Worm (Caenorhabditis elegans): ENCODE measurements around the gene F58A3.4.

F58A3.4 gene

DNA sequence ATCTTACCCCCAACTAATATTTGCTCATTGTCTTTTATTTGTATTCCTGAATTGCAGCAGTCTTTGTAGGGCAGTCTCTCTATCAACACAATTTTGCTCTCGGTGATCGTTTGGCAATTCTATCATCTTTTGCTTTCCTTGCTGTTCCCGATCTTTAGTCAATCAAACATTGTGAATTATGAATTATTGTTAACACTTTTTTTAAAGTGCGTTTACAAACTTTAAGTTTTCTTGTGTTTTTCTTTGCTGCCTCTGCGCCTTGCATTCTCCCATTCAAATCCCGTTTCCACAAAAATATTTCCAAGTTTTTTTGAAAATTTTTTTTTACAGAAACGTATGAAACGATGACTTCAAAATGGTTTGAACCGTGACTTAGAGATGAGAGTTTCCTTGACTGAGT is 28.4 kb downstream of the F58A3.4 start, which contains the start of gene ver-4:
Gene ver-4, plus strand, starts transcription at position 301 of the 400 bp plus-strand sequence.
- TF ChIP-seq aha-1 (tag), result peak; percentile 34
- no peak for TF ChIP-seq nhr-25 (tag; optimal IDR thresholded peaks at IDR 0.05; ENCODE audit: borderline replicate concordance, insufficient read depth)

DNA sequence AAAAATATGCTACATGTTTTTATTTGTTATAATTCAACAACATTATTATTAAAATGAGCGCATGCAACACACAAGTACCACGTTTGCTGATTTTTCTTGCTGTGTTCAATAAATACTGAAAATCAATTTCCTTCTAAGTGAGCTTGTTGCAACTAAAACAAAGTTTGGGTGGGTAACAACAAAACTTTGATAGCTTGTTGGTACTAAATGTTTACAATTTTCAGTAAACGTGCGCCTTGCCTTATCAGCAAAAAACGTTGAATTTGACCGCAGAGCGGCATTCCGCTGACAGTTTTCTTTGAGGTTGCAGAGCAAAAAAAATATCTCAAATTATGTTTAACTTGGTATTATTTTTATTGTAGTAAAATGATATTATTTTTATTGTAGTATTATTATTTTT is 29.1 kb downstream of the F58A3.4 start:
- TF ChIP-seq aha-1 (tag), result peak; percentile 62
- TF ChIP-seq F10B5.3 (tag; optimal IDR thresholded peaks at IDR 0.05), result no peak
- peak in 1 of 2 experiments; percentile 25 for TF ChIP-seq daf-16 (GFP tag; optimal IDR thresholded peaks at IDR 0.05)
- peak; percentile 87 for TF ChIP-seq daf-16 (tag; optimal IDR thresholded peaks at IDR 0.05)
- no peak for TF ChIP-seq hmg-1.1 (GFP tag; IDR thresholded peaks at IDR 0.05)
- TF ChIP-seq dmd-6 (GFP tag; IDR thresholded peaks at IDR 0.05), result peak; percentile 43

DNA sequence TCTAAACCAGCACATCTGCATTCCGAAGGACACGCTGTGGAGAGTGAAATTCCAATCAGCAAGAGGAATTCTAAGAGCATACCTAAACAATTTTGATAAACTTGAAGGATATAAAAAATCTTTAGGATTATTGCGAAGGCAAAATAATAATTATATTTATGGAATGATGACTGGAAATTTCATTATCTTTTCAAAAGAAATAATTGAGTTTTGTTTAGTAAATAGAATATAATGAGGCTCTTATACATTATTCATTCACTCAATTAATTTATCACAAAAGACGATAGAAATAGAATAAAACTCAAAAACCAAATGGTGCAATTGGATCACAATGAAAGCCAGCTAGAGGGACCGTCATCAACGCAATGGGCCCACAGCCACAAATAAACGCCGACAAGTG is 31.3 kb downstream of the F58A3.4 start, which contains the start of gene pxn-2:
Gene pxn-2, minus strand, starts transcription at position 101 of the 400 bp plus-strand sequence.
- peak in 1 of 2 experiments; percentile 16 for TF ChIP-seq unc-62 (GFP tag; optimal IDR thresholded peaks at IDR 0.05 in 1 of 2)
- TF ChIP-seq unc-62 (tag; optimal IDR thresholded peaks at IDR 0.05), result no peak
- no peak for TF ChIP-seq ceh-62 (tag; optimal IDR thresholded peaks at IDR 0.05)

DNA sequence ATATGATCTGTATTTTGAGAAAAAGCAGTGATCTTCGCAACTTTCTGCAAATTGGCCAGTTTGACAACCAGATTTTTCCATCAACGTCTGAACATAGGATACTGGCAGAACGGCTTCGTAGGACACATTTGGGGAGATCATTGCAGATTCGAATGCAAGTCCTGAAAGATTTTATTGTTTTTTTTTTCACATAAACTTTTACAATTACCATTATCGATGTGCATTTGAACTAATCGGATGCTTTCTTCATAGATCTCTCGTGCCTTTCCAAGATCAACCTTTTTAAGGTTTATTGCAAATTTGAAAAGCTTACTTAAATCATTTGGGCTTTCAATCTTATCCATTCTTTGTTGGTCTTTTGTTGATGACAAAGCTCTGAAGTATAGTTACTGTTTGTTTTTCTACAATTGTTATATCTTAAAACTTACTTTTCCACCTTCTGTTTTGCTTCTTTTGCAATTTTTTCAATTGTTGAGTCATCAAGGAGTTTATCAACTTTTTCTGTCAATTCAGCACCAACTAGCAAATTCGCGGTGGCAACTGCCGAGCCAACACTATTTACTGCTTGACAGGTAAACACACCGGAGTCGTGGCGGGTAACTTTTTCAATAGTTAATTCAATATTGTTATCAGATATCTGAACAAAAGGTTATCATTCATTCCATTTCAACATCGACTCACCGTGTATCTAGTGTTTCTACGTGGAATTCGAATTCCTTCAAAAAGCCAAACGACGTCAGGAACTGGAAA is 33.8 kb downstream of the F58A3.4 start:
- TF ChIP-seq zag-1 (tag; optimal IDR thresholded peaks at IDR 0.05) (no peak), ceh-20 (GFP tag; IDR thresholded peaks at IDR 0.05) (no peak), daf-16 (GFP tag; optimal IDR thresholded peaks at IDR 0.05) (no peak), daf-16 (tag; optimal IDR thresholded peaks at IDR 0.05) (peak; percentile 93)

DNA sequence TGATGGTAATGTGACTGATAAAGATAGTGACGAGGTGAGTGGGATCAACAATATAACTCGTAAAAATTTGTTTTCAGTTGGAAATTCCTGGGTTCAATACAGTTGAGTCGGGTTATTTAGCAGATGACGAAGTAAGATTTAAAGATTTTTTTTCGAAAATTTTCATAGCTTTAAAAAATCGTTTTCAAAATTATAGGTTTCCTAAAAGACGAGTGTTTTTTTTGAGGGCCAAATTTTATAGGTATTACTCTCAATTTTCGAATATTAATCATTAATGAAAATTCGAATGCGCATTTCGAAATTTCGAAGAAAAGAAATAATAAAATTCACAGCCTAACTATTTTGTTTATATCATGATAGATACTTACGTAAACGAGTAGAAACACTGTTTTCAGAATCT is 39.3 kb downstream of the F58A3.4 start:
- TF ChIP-seq zfp-2 (tag; optimal IDR thresholded peaks at IDR 0.05) (no peak), aha-1 (tag) (peak; percentile 71), unc-62 (GFP tag; optimal IDR thresholded peaks at IDR 0.05 in 1 of 2) (peak in 1 of 2 experiments; percentile 85), unc-62 (tag; optimal IDR thresholded peaks at IDR 0.05) (no peak), dpl-1 (GFP tag; optimal IDR thresholded peaks at IDR 0.05) (no peak)

DNA sequence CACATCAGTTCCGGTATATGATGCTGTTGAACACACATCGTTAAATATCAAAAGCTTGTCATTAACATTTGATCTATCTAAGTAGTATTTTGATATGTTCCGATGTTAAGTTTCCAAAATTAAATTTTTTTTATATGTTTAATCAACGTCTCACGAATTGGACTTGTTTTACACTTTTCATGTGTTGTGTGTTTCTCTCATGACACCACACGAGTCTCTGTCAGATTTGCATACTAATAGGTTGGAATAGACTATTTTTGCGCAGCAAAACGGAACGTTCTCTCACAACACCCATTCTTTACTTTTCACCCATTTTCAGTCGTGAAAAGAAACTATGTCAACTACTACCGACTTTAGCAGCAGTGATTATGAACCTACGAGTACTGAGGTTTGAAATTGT is 39.8 kb downstream of the F58A3.4 start, which contains the start of gene K09C8.8:
Gene K09C8.8, plus strand, starts transcription at position 301 of the 400 bp plus-strand sequence.
- TF ChIP-seq pqm-1 (tag; optimal IDR thresholded peaks at IDR 0.05), result no peak
- no peak for TF ChIP-seq saeg-2 (GFP tag; IDR thresholded peaks at IDR 0.05)

DNA sequence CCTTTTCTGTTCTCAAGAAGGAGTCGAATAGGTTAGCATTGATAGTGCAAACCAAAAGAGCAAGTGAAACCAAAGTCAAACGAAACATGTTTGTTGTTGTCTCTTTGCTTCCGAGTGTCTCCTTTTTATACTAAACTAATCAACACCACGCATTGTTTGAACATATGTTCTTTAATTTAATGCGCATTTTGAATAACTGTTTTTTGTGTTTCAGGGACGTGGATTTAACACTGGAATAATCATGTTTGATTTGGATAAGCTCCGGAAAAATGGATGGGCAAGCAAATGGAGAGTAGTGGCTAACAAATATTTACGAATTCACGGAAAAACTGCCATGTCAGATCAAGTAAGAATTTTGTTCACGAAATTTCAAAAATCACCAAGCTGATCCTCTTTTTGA is 42.8 kb downstream of the F58A3.4 start, which contains the start of gene K09C8.9:
Gene K09C8.9, minus strand, starts transcription at position 101 of the 400 bp plus-strand sequence.
- no peak for TF ChIP-seq Y105C5A.15 (GFP tag; IDR thresholded peaks at IDR 0.05)
- TF ChIP-seq Y48G9A.11 (GFP tag; IDR thresholded peaks at IDR 0.05), result no peak
- no peak for TF ChIP-seq dmd-6 (GFP tag; IDR thresholded peaks at IDR 0.05)
- no peak for TF ChIP-seq dmd-9 (GFP tag; IDR thresholded peaks at IDR 0.05)
- TF ChIP-seq ctbp-1 (GFP tag; IDR thresholded peaks at IDR 0.05), result no peak
- no peak for TF ChIP-seq duxl-1 (tag; optimal IDR thresholded peaks at IDR 0.05; ENCODE audit: poor library complexity)
- no peak for TF ChIP-seq nhr-6 (tag; optimal IDR thresholded peaks at IDR 0.05)
- no peak for TF ChIP-seq nhr-102 (tag; optimal IDR thresholded peaks at IDR 0.05)

DNA sequence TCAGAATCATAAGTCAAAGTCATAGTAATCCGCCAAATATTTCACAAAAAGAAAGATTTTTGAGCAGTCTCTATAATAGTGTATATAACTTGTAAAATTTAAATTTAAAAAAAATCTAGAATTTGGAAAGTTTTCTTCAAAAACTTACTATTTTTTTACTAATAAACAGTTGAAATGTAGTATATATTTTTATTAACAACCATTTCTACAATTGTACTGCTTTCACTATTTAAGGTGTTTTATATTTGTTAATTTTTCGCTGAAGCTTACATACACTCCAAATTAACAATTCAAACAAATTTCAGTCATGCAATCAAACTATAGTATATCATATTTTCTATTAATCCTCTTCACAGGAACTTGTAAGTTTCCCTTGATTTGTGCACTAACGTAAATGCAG is 44.2 kb downstream of the F58A3.4 start, which contains the start of gene lge-1:
Gene lge-1, plus strand, starts transcription at position 301 of the 400 bp plus-strand sequence.
- TF ChIP-seq nhr-10 (tag; optimal IDR thresholded peaks at IDR 0.05), result no peak
- TF ChIP-seq Y75B8A.6 (GFP tag; IDR thresholded peaks at IDR 0.05), result no peak
- TF ChIP-seq saeg-2 (GFP tag; IDR thresholded peaks at IDR 0.05), result no peak
- no peak for TF ChIP-seq set-16 (GFP tag; IDR thresholded peaks at IDR 0.05)
- no peak for TF ChIP-seq egl-43 (GFP tag; IDR thresholded peaks at IDR 0.05)
- no peak for TF ChIP-seq ama-1 (optimal IDR thresholded peaks at IDR 0.05)
- no peak for TF ChIP-seq hlh-30 (tag; optimal IDR thresholded peaks at IDR 0.05; ENCODE audit: insufficient read depth)
- no peak for TF ChIP-seq R02D3.7 (tag; optimal IDR thresholded peaks at IDR 0.05)
- no peak for TF ChIP-seq pha-4 (GFP tag; IDR thresholded peaks at IDR 0.05)
- no peak for TF ChIP-seq pha-4 (tag; optimal IDR thresholded peaks at IDR 0.05)
- no peak for TF ChIP-seq nhr-102 (tag; optimal IDR thresholded peaks at IDR 0.05)
- no peak for TF ChIP-seq mdl-1 (tag; optimal IDR thresholded peaks at IDR 0.05)
- TF ChIP-seq nhr-25 (tag; optimal IDR thresholded peaks at IDR 0.05; ENCODE audit: borderline replicate concordance, insufficient read depth), result no peak
- TF ChIP-seq fos-1 (tag; optimal IDR thresholded peaks at IDR 0.05), result no peak
- no peak for TF ChIP-seq mdt-29 (GFP tag; IDR thresholded peaks at IDR 0.05)
- TF ChIP-seq lin-1 (GFP tag; IDR thresholded peaks at IDR 0.05), result no peak
- TF ChIP-seq mxl-2 (GFP tag; conservative IDR thresholded peaks at IDR 0.05), result no peak

Measured in whole organism, L4 larva.